Fruit fly (Drosophila melanogaster): ENCODE measurements around the gene CG10405.

The CG10405 gene

DNA sequence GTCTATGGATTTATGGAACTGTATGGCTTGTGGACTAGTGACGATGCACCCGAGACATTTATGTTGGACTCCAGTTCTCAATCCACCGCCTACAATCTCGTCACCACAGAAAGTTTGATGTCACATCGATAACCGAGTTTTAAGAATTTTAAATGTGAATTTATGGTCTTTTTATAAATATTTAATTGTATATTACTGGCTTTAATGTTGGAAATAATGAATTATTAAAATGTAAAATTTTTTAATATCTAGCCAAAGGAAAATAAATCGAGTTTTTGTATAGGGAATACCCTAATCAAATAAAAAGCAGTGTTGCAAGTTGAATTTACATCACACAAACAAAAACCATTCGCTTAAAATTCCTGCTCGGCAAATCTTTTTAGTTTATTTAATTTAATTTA is 21.6 kb upstream of the CG10405 start, which contains the start of gene Fntb (continued):
- TF ChIP-seq Bdp1 (GFP tag; optimal IDR thresholded peaks at IDR 0.05) (no peak), Oli (tag; optimal IDR thresholded peaks at IDR 0.05) (peak; percentile 68), Awh (GFP tag; IDR thresholded peaks at IDR 0.05) (0 out of 2 replicates have a peak, but pooled peaks have one; percentile 51), D (optimal IDR thresholded peaks at IDR 0.05) (no peak), D (GFP tag; optimal IDR thresholded peaks at IDR 0.05) (peak; percentile 57), Camta (GFP tag; optimal IDR thresholded peaks at IDR 0.05) (peak; percentile 14), CG18599 (GFP tag; optimal IDR thresholded peaks at IDR 0.05) (no peak), CG15269 (tag; optimal IDR thresholded peaks at IDR 0.05) (no peak), Nf-YA (GFP tag; IDR thresholded peaks at IDR 0.05) (no peak), vvl (GFP tag; IDR thresholded peaks at IDR 0.05) (peak; percentile 68), CG17612 (GFP tag; IDR thresholded peaks at IDR 0.05) (no peak), sens (GFP tag) (peak; percentile 81), CG32532 (GFP tag; IDR thresholded peaks at IDR 0.05) (peak; percentile 70; the same call in 1 of the 2 replicates), CrebB (tag; optimal IDR thresholded peaks at IDR 0.05) (peak; percentile 62), insv (GFP tag; optimal IDR thresholded peaks at IDR 0.05) (no peak), CG7357 (GFP tag; IDR thresholded peaks at IDR 0.05) (0 out of 3 replicates have a peak, but pooled peaks have one; percentile 40), jumu (GFP tag; optimal IDR thresholded peaks at IDR 0.05) (peak; percentile 31), CG4707 (GFP tag; optimal IDR thresholded peaks at IDR 0.05) (no peak), CG9876 (GFP tag; optimal IDR thresholded peaks at IDR 0.05) (no peak), Six4 (GFP tag; optimal IDR thresholded peaks at IDR 0.05) (peak; percentile 62), HLHmδ (GFP tag; optimal IDR thresholded peaks at IDR 0.05) (no peak), da (GFP tag; optimal IDR thresholded peaks at IDR 0.05) (no peak), pan (optimal IDR thresholded peaks at IDR 0.05) (no peak), pan (GFP tag; optimal IDR thresholded peaks at IDR 0.05 in 1 of 2, IDR thresholded peaks at IDR 0.05 in 1 of 2) (peak in 1 of 2 experiments; percentile 58), Adf1 (GFP tag; IDR thresholded peaks at IDR 0.05) (no peak), ara (GFP tag; IDR thresholded peaks at IDR 0.05) (no peak), Hr39 (optimal IDR thresholded peaks at IDR 0.05) (no peak), dmrt11E (tag; optimal IDR thresholded peaks at IDR 0.05) (peak; percentile 61), trem (tag; optimal IDR thresholded peaks at IDR 0.05) (peak; percentile 74), CG12299 (tag; optimal IDR thresholded peaks at IDR 0.05) (peak; percentile 48), abd-A (tag; optimal IDR thresholded peaks at IDR 0.05) (no peak), CG30403 (GFP tag; optimal IDR thresholded peaks at IDR 0.05) (peak; percentile 80), CG17359 (tag; optimal IDR thresholded peaks at IDR 0.05) (peak; percentile 79), chn (GFP tag; optimal IDR thresholded peaks at IDR 0.05) (peak; percentile 32), CG10209 (GFP tag; optimal IDR thresholded peaks at IDR 0.05) (peak; percentile 73), CG16813 (GFP tag; IDR thresholded peaks at IDR 0.05; ENCODE audit: partially characterized antibody) (no peak), gt (GFP tag; IDR thresholded peaks at IDR 0.05) (no peak), Eip74EF (GFP tag; optimal IDR thresholded peaks at IDR 0.05) (no peak), inv (GFP tag; IDR thresholded peaks at IDR 0.05; ENCODE audit: partially characterized antibody) (no peak), CG1792 (GFP tag; optimal IDR thresholded peaks at IDR 0.05) (no peak), CG3163 (GFP tag; optimal IDR thresholded peaks at IDR 0.05) (no peak), Sry-δ (GFP tag; optimal IDR thresholded peaks at IDR 0.05) (no peak), Drgx (GFP tag; IDR thresholded peaks at IDR 0.05) (no peak; the same call in 1 of the 2 replicates), sc (optimal IDR thresholded peaks at IDR 0.05) (no peak), sc (GFP tag; optimal IDR thresholded peaks at IDR 0.05) (peak; percentile 39), tna (GFP tag; IDR thresholded peaks at IDR 0.05; ENCODE audit: partially characterized antibody) (no peak), bowl (GFP tag; IDR thresholded peaks at IDR 0.05) (no peak), CG31441 (GFP tag; IDR thresholded peaks at IDR 0.05) (peak; percentile 86), CG6175 (GFP tag; IDR thresholded peaks at IDR 0.05) (no peak; the same call in 2 of the 3 replicates), CG34422 (GFP tag; IDR thresholded peaks at IDR 0.05) (peak; percentile 42; the same call in 1 of the 3 replicates), Fer1 (GFP tag; optimal IDR thresholded peaks at IDR 0.05) (peak; percentile 73), CG15073 (GFP tag; optimal IDR thresholded peaks at IDR 0.05) (peak; percentile 13), sob (GFP tag; IDR thresholded peaks at IDR 0.05) (peak; percentile 63)
